Fruit fly (Drosophila melanogaster): ENCODE measurements around the gene pon.

The pon gene

dm6 chrX:4615684-4616292 is 20.3 kb upstream of the pon start (continued):
- TF ChIP-seq vfl (GFP tag; optimal IDR thresholded peaks at IDR 0.05): no peak
- TF ChIP-seq br (optimal IDR thresholded peaks at IDR 0.05): no peak
- no peak for TF ChIP-seq ERR (GFP tag; optimal IDR thresholded peaks at IDR 0.05)
- no peak for TF ChIP-seq CG17802 (tag; optimal IDR thresholded peaks at IDR 0.05)
- no peak for TF ChIP-seq ems (GFP tag; optimal IDR thresholded peaks at IDR 0.05)
- TF ChIP-seq lola (GFP tag; optimal IDR thresholded peaks at IDR 0.05): no peak
- TF ChIP-seq CG16863 (GFP tag; optimal IDR thresholded peaks at IDR 0.05): no peak
- TF ChIP-seq ab (GFP tag; optimal IDR thresholded peaks at IDR 0.05): no peak
- TF ChIP-seq Six4 (GFP tag; optimal IDR thresholded peaks at IDR 0.05): no peak
- no peak for TF ChIP-seq sd (tag; optimal IDR thresholded peaks at IDR 0.05)
- TF ChIP-seq ap (GFP tag; IDR thresholded peaks at IDR 0.05): no peak
- TF ChIP-seq CG32772 (GFP tag; IDR thresholded peaks at IDR 0.05): 0 out of 2 replicates have a peak, but pooled peaks have one; percentile 20
- TF ChIP-seq Sox102F (GFP tag; optimal IDR thresholded peaks at IDR 0.05): peak; percentile 1
- no peak for TF ChIP-seq HLH3B (GFP tag; IDR thresholded peaks at IDR 0.05)
- TF ChIP-seq Hmr (GFP tag; optimal IDR thresholded peaks at IDR 0.05): no peak
- no peak for TF ChIP-seq CG13894 (tag; optimal IDR thresholded peaks at IDR 0.05)
- TF ChIP-seq gcm2 (GFP tag; optimal IDR thresholded peaks at IDR 0.05): no peak
- no peak for TF ChIP-seq nom (GFP tag; optimal IDR thresholded peaks at IDR 0.05)
- no peak for TF ChIP-seq Optix (GFP tag; IDR thresholded peaks at IDR 0.05)
- no peak for TF ChIP-seq Poxn (GFP tag; IDR thresholded peaks at IDR 0.05)
- TF ChIP-seq seq (GFP tag; IDR thresholded peaks at IDR 0.05): no peak
- TF ChIP-seq mam (GFP tag; optimal IDR thresholded peaks at IDR 0.05): no peak
- TF ChIP-seq CG1529 (GFP tag; optimal IDR thresholded peaks at IDR 0.05): no peak
- TF ChIP-seq lilli (GFP tag; optimal IDR thresholded peaks at IDR 0.05): no peak
- TF ChIP-seq CG2889 (GFP tag; IDR thresholded peaks at IDR 0.05): no peak
- TF ChIP-seq CG17186 (GFP tag; optimal IDR thresholded peaks at IDR 0.05): no peak
- no peak for TF ChIP-seq nmo (GFP tag; optimal IDR thresholded peaks at IDR 0.05)
- no peak for TF ChIP-seq Oli (tag; optimal IDR thresholded peaks at IDR 0.05)
- TF ChIP-seq Asciz (GFP tag; optimal IDR thresholded peaks at IDR 0.05): no peak
- TF ChIP-seq tgo (GFP tag; IDR thresholded peaks at IDR 0.05): peak; percentile 26; the same call in 1 of the 3 replicates
- no peak for TF ChIP-seq her (GFP tag; optimal IDR thresholded peaks at IDR 0.05)
- peak; percentile 26 for TF ChIP-seq lbe (GFP tag; optimal IDR thresholded peaks at IDR 0.05)
- TF ChIP-seq CG15601 (tag; optimal IDR thresholded peaks at IDR 0.05): no peak
- no peak for TF ChIP-seq tna (GFP tag; IDR thresholded peaks at IDR 0.05; ENCODE audit: partially characterized antibody)
- no peak for TF ChIP-seq Doc2 (GFP tag; IDR thresholded peaks at IDR 0.05)
- TF ChIP-seq unpg (GFP tag; optimal IDR thresholded peaks at IDR 0.05): no peak
- 0 out of 2 replicates have a peak, but pooled peaks have one; percentile 43 for TF ChIP-seq CG14441 (GFP tag; IDR thresholded peaks at IDR 0.05)
- TF ChIP-seq CG17912 (GFP tag; optimal IDR thresholded peaks at IDR 0.05): no peak
- no peak for TF ChIP-seq CG11085 (GFP tag; IDR thresholded peaks at IDR 0.05)
- TF ChIP-seq chif (GFP tag; optimal IDR thresholded peaks at IDR 0.05): no peak
- TF ChIP-seq Xrp1 (GFP tag; IDR thresholded peaks at IDR 0.05): peak; percentile 23; the same call in 1 of the 2 replicates
- TF ChIP-seq CG13296 (GFP tag; optimal IDR thresholded peaks at IDR 0.05): no peak
- no peak for TF ChIP-seq grn (GFP tag; optimal IDR thresholded peaks at IDR 0.05)
- TF ChIP-seq tap (tag; optimal IDR thresholded peaks at IDR 0.05): no peak
- TF ChIP-seq gem (tag; optimal IDR thresholded peaks at IDR 0.05): peak; percentile 31
- no peak for TF ChIP-seq Scr (GFP tag; IDR thresholded peaks at IDR 0.05; ENCODE audit: partially characterized antibody)
- no peak for TF ChIP-seq salm (tag; optimal IDR thresholded peaks at IDR 0.05)
- no peak for TF ChIP-seq CG13424 (tag; optimal IDR thresholded peaks at IDR 0.05)
- no peak for TF ChIP-seq crc (GFP tag; optimal IDR thresholded peaks at IDR 0.05)
- TF ChIP-seq CG34224 (GFP tag; IDR thresholded peaks at IDR 0.05; ENCODE audit: partially characterized antibody): no peak
- TF ChIP-seq fru (optimal IDR thresholded peaks at IDR 0.05): no peak

Data from whole organism, embryonic.